Worm (Caenorhabditis elegans): ENCODE measurements around the gene mct-5.

- TF ChIP-seq daf-12 (tag; optimal IDR thresholded peaks at IDR 0.05) (no peak), egl-27 (tag; optimal IDR thresholded peaks at IDR 0.05) (no peak), lsy-12 (tag; optimal IDR thresholded peaks at IDR 0.05) (no peak), nhr-23 (tag; optimal IDR thresholded peaks at IDR 0.05) (no peak), ztf-11 (tag; optimal IDR thresholded peaks at IDR 0.05) (no peak), nhr-11 (tag; optimal IDR thresholded peaks at IDR 0.05) (no peak), nhr-76 (tag; optimal IDR thresholded peaks at IDR 0.05) (no peak), lin-39 (tag; optimal IDR thresholded peaks at IDR 0.05) (no peak), nhr-12 (tag; optimal IDR thresholded peaks at IDR 0.05) (no peak), elt-3 (tag; optimal IDR thresholded peaks at IDR 0.05) (no peak), unc-62 (GFP tag; optimal IDR thresholded peaks at IDR 0.05) (no peak), nhr-237 (tag; optimal IDR thresholded peaks at IDR 0.05) (no peak), pha-4 (tag; optimal IDR thresholded peaks at IDR 0.05) (no peak)
Observed at ce11 chrII:7121762-7122292, 23.4 kb upstream of the mct-5 start, which contains the start of gene F10E7.2.
